Worm (Caenorhabditis elegans): Measurements from ENCODE around the gene ZC395.11.

ZC395.11 gene

DNA sequence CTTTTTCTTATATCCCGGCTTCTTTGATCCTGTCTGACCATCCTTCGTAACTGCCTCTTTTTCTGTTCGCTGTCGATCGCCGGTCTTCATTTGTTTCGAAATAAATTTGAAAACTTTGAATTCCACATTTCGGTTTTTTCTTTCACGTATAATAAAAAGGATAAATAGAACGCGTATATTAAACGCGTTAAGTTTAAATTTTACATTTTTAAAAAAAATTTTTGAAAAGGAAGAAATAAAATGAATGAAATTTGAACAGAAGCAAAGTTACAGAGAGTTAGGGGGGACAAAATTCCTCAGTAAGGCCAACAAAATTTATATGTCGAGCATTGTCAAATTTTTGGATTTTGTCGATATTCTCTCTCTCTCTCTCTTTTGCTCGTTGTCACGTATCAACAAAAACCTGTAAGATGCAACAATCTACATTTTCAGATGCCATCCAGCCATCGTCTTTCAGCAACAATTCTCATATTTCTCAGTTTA is 15.7 kb upstream of the ZC395.11 start, which contains the start of the genes T15B12.2 and F52C9.5:
TSS of gene T15B12.2 (minus strand) at position 101 of the 483 bp plus-strand sequence.
TSS of gene F52C9.5 (plus strand) at position 433 of the 483 bp plus-strand sequence.
- no peak for TF ChIP-seq nhr-12 (tag; optimal IDR thresholded peaks at IDR 0.05)
- no peak for TF ChIP-seq mml-1 (tag; optimal IDR thresholded peaks at IDR 0.05)
- TF ChIP-seq lin-15B (tag; optimal IDR thresholded peaks at IDR 0.05) = no peak
- no peak for TF ChIP-seq fos-1 (tag; optimal IDR thresholded peaks at IDR 0.05)
- no peak for TF ChIP-seq snpc-4 (tag; optimal IDR thresholded peaks at IDR 0.05)
- no peak for TF ChIP-seq pha-4 (tag; optimal IDR thresholded peaks at IDR 0.05)
- TF ChIP-seq ceh-82 (tag; optimal IDR thresholded peaks at IDR 0.05) = no peak
- no peak for TF ChIP-seq nhr-237 (tag; optimal IDR thresholded peaks at IDR 0.05)
- TF ChIP-seq R02D3.7 (tag; optimal IDR thresholded peaks at IDR 0.05) = no peak
- no peak for TF ChIP-seq hmg-11 (tag; optimal IDR thresholded peaks at IDR 0.05)
- TF ChIP-seq unc-39 (tag; optimal IDR thresholded peaks at IDR 0.05) = no peak
- no peak for TF ChIP-seq unc-62 (GFP tag; optimal IDR thresholded peaks at IDR 0.05)
- TF ChIP-seq nhr-23 (tag; optimal IDR thresholded peaks at IDR 0.05) = no peak
- no peak for TF ChIP-seq ceh-9 (tag; optimal IDR thresholded peaks at IDR 0.05)
- TF ChIP-seq elt-3 (tag; optimal IDR thresholded peaks at IDR 0.05) = no peak
- no peak for TF ChIP-seq egl-5 (tag; optimal IDR thresholded peaks at IDR 0.05)
- no peak for TF ChIP-seq ztf-11 (tag; optimal IDR thresholded peaks at IDR 0.05)
- TF ChIP-seq ceh-28 (tag; optimal IDR thresholded peaks at IDR 0.05) = no peak
- no peak for TF ChIP-seq nhr-77 (tag; optimal IDR thresholded peaks at IDR 0.05)
- no peak for TF ChIP-seq fkh-2 (tag; optimal IDR thresholded peaks at IDR 0.05)

DNA sequence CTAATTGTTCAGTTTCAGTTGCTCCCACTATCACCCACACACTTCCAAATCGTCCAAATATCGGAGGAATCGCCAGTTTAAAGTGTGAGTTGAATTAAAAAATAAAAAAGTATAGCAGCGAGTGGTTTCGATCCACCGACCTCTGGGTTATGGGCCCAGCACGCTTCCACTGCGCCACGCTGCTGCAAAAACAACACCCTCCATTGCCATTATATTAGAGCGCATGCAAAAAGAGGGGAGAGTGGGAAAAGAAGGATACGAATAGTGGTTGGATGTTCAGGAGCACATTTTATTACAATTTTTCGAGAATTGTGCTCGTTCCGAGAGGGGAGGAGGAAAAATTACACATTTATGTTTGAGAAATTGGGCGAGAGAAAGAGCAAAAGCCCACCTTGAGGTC is 8.8 kb upstream of the ZC395.11 start:
- TF ChIP-seq hmg-11 (tag; optimal IDR thresholded peaks at IDR 0.05) (peak; percentile 33), egl-5 (tag; optimal IDR thresholded peaks at IDR 0.05) (peak; percentile 6), tbx-2 (tag; optimal IDR thresholded peaks at IDR 0.05) (peak; percentile 40), nhr-77 (tag; optimal IDR thresholded peaks at IDR 0.05) (no peak), lin-15B (tag; optimal IDR thresholded peaks at IDR 0.05) (peak; percentile 26), mdl-1 (tag; optimal IDR thresholded peaks at IDR 0.05) (no peak), elt-3 (tag; optimal IDR thresholded peaks at IDR 0.05) (no peak), ztf-11 (tag; optimal IDR thresholded peaks at IDR 0.05) (no peak), ceh-82 (tag; optimal IDR thresholded peaks at IDR 0.05) (no peak), nhr-23 (tag; optimal IDR thresholded peaks at IDR 0.05) (no peak), snpc-4 (tag; optimal IDR thresholded peaks at IDR 0.05) (no peak), nhr-76 (tag; optimal IDR thresholded peaks at IDR 0.05) (no peak), nfya-1 (tag; optimal IDR thresholded peaks at IDR 0.05; ENCODE audit: insufficient read depth) (peak; percentile 53), nhr-43 (tag; optimal IDR thresholded peaks at IDR 0.05; ENCODE audit: poor library complexity, severe bottlenecking) (peak; percentile 14), ceh-9 (tag; optimal IDR thresholded peaks at IDR 0.05) (no peak), ZK546.5 (tag; optimal IDR thresholded peaks at IDR 0.05) (no peak), lsy-12 (tag; optimal IDR thresholded peaks at IDR 0.05) (peak; percentile 61), elt-2 (tag; optimal IDR thresholded peaks at IDR 0.05) (peak; percentile 36), lin-39 (tag; optimal IDR thresholded peaks at IDR 0.05) (peak; percentile 46), pqm-1 (tag; optimal IDR thresholded peaks at IDR 0.05) (peak; percentile 9), nhr-12 (tag; optimal IDR thresholded peaks at IDR 0.05) (no peak), pha-4 (tag; optimal IDR thresholded peaks at IDR 0.05) (peak; percentile 47), unc-39 (tag; optimal IDR thresholded peaks at IDR 0.05) (no peak), ama-1 (optimal IDR thresholded peaks at IDR 0.05) (peak; percentile 25)

DNA sequence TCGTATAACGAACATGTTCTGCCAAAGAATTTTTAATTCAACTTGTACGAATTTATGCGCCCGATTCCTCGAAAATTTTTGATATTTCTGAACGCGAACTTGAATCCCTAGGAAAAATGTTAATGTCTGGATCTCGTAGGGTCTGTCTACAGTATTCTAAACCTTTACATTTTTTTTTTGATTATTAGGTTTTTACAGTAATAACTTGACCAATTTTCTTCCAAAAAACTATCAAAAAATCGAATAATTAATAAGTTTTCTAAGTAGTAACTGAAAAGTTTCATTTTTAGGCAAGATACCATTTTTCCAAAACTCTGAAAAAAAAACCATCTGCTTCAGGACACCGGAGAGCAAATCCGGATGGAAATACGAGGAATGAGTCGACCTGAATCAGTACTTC is 8.2 kb upstream of the ZC395.11 start:
- TF ChIP-seq ama-1 (optimal IDR thresholded peaks at IDR 0.05) (no peak), fos-1 (tag; optimal IDR thresholded peaks at IDR 0.05) (no peak), ceh-28 (tag; optimal IDR thresholded peaks at IDR 0.05) (no peak), nhr-28 (tag; optimal IDR thresholded peaks at IDR 0.05) (no peak), egl-27 (tag; optimal IDR thresholded peaks at IDR 0.05) (no peak)

DNA sequence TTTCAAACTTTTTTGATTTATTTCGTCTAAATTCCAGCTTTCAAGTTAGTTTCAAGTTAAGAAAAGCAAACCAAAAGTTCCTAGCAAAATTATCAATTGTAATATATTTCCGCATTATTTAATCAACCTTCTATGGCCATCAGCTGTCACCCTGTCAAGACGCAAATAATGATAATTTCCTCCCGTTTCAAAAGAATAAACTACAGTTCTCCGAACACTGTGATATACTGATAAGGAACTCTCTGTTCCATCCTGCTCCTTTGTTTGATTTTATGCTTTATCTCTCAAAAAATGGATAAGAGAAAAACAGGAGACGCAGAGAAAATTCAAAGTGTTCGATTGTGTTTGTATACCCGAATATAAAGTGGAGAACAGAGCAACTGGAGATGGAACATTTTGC is 5.2 kb upstream of the ZC395.11 start:
- TF ChIP-seq elt-2 (tag; optimal IDR thresholded peaks at IDR 0.05) (peak; percentile 89), pqm-1 (tag; optimal IDR thresholded peaks at IDR 0.05) (peak; percentile 77), nhr-67 (tag; optimal IDR thresholded peaks at IDR 0.05) (no peak)

DNA sequence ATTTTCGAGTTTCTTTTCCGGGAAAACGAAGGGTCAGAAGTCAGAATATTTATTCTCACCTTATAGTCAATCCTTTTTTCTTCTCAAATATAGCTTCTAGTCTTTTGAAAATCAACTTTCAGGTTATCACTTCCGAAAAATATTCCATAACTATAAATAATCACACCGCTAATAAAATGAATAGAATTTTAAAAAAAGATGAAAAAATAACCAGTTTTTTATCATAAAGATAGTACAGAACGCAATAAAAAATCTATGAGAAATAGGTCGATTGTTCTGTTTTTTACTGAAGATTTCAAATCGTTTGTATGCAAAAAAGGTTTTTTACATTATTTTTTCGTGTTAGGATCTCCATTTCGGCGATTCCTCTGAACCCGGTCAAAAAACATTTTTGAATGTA is 4.1 kb upstream of the ZC395.11 start:
- TF ChIP-seq tbx-2 (tag; optimal IDR thresholded peaks at IDR 0.05) (no peak), mdl-1 (tag; optimal IDR thresholded peaks at IDR 0.05) (no peak), fos-1 (tag; optimal IDR thresholded peaks at IDR 0.05) (no peak), jun-1 (tag; optimal IDR thresholded peaks at IDR 0.05) (no peak), fkh-10 (GFP tag; optimal IDR thresholded peaks at IDR 0.05) (no peak), eor-1 (tag; optimal IDR thresholded peaks at IDR 0.05) (no peak), ztf-4 (tag; optimal IDR thresholded peaks at IDR 0.05) (no peak)

Measured in whole organism, L3 larva.